Fruit fly (Drosophila melanogaster) whole organism, embryonic: ENCODE results near the gene CG12009.
A peak's percentile ranks its signal among the peaks of the same experiment; 100 is the strongest.

Experiments used
- Aef1 ChIP-seq: fragments of 200-800 bp; sonication (Bioruptor generic); IDR thresholded peaks from 3 replicates; pipeline ENCODE4 v1.3.6; 2022; ENCODE audit warnings: missing biosample characterization, missing genetic modification characterization
- B-H1 ChIP-seq: fragments of 200-800 bp; sonication (Bioruptor generic); IDR thresholded peaks from 3 replicates; pipeline ENCODE4 v1.3.6; 2022; ENCODE audit warnings: missing biosample characterization, missing genetic modification characterization
- BtbVII ChIP-seq: fragments of 200-800 bp; sonication (Bioruptor generic); optimal IDR thresholded peaks from 3 replicates; lab custom pipeline; 2017; ENCODE audit warnings: missing biosample characterization, mild to moderate bottlenecking, missing genetic modification characterization
- CG10366 ChIP-seq: fragments of 200-800 bp; sonication (Bioruptor generic); IDR thresholded peaks from 2 replicates; pipeline ENCODE4 v1.3.6; 2022; ENCODE audit warnings: missing biosample characterization, missing genetic modification characterization
- CG10979 ChIP-seq: fragments of 200-800 bp; sonication (Bioruptor generic); optimal IDR thresholded peaks from 2 replicates; lab custom pipeline; 2018; ENCODE audit warnings: missing biosample characterization, mild to moderate bottlenecking, missing genetic modification characterization, moderate library complexity
- CG11696 ChIP-seq: fragments of 200-800 bp; sonication (Bioruptor generic); IDR thresholded peaks from 2 replicates; pipeline ENCODE4 v1.3.6; 2022; ENCODE audit warnings: missing biosample characterization, missing genetic modification characterization
- CG12391 ChIP-seq: fragments of 200-800 bp; sonication (Bioruptor generic); optimal IDR thresholded peaks from 3 replicates; lab custom pipeline; 2018; ENCODE audit warnings: missing biosample characterization, mild to moderate bottlenecking, missing genetic modification characterization, moderate library complexity
- CG14667 ChIP-seq: fragments of 200-800 bp; sonication (Bioruptor generic); IDR thresholded peaks from 2 replicates; pipeline ENCODE4 v1.3.6; 2022; ENCODE audit warnings: missing biosample characterization, missing genetic modification characterization
- CG17361 ChIP-seq: fragments of 200-800 bp; sonication (Bioruptor generic); IDR thresholded peaks from 3 replicates; pipeline ENCODE4 v1.3.6; 2022; ENCODE audit warnings: missing biosample characterization, missing genetic modification characterization
- CG2116 ChIP-seq: fragments of 200-800 bp; sonication (Bioruptor generic); optimal IDR thresholded peaks from 3 replicates; lab custom pipeline; 2018; ENCODE audit warnings: missing biosample characterization, mild to moderate bottlenecking, missing genetic modification characterization
- CG2202 ChIP-seq: fragments of 200-800 bp; sonication (Bioruptor generic); optimal IDR thresholded peaks from 2 replicates; lab custom pipeline; 2018; ENCODE audit warnings: missing biosample characterization, mild to moderate bottlenecking, missing genetic modification characterization
- CG30020 ChIP-seq: fragments of 200-800 bp; optimal IDR thresholded peaks from 2 replicates; lab custom pipeline; 2019; ENCODE audit warnings: missing biosample characterization, mild to moderate bottlenecking, missing genetic modification characterization, moderate library complexity
- CG32532 ChIP-seq: fragments of 200-800 bp; sonication (Bioruptor generic); IDR thresholded peaks from 2 replicates; pipeline ENCODE4 v1.3.6; 2022; ENCODE audit warnings: missing biosample characterization, missing genetic modification characterization
- CG3281 ChIP-seq: fragments of 200-800 bp; sonication (Bioruptor generic); optimal IDR thresholded peaks from 3 replicates; lab custom pipeline; 2017; ENCODE audit warnings: missing biosample characterization, mild to moderate bottlenecking, missing genetic modification characterization
- CG3407 ChIP-seq: fragments of 200-800 bp; sonication (Bioruptor generic); optimal IDR thresholded peaks from 2 replicates; lab custom pipeline; 2018; ENCODE audit warnings: missing biosample characterization, mild to moderate bottlenecking, missing genetic modification characterization
- CG3838 ChIP-seq: fragments of 200-800 bp; sonication (Bioruptor generic); optimal IDR thresholded peaks from 3 replicates; lab custom pipeline; 2016; ENCODE audit warnings: missing biosample characterization, missing genetic modification characterization
- CG4707 ChIP-seq: fragments of 200-800 bp; sonication (Bioruptor generic); optimal IDR thresholded peaks from 2 replicates; lab custom pipeline; 2018; ENCODE audit warnings: missing biosample characterization, mild to moderate bottlenecking, missing genetic modification characterization, moderate library complexity
- CG4730 ChIP-seq: fragments of 200-800 bp; sonication (Bioruptor generic); IDR thresholded peaks from 2 replicates; pipeline ENCODE4 v1.3.6; 2022; ENCODE audit warnings: missing biosample characterization, missing genetic modification characterization
- CG4820 ChIP-seq: fragments of 200-800 bp; sonication (Bioruptor generic); optimal IDR thresholded peaks from 3 replicates; lab custom pipeline; 2016; ENCODE audit warnings: missing biosample characterization, missing genetic modification characterization
- CG7271 ChIP-seq: fragments of 200-800 bp; sonication (Bioruptor generic); optimal IDR thresholded peaks from 2 replicates; lab custom pipeline; 2018; ENCODE audit warnings: missing biosample characterization, mild to moderate bottlenecking, missing genetic modification characterization, moderate library complexity
- CTCF ChIP-seq: fragments of 200-800 bp; sonication (Bioruptor generic); optimal IDR thresholded peaks from 2 replicates; lab custom pipeline; 2017; ENCODE audit warnings: missing biosample characterization, mild to moderate bottlenecking, missing genetic modification characterization, moderate library complexity
- Deaf1 ChIP-seq: fragments of 200-800 bp; optimal IDR thresholded peaks from 3 replicates; lab custom pipeline; 2019; ENCODE audit warnings: missing biosample characterization, mild to moderate bottlenecking, missing genetic modification characterization, moderate library complexity
- ERR ChIP-seq: fragments of 200-800 bp; sonication (Bioruptor generic); optimal IDR thresholded peaks from 2 replicates; lab custom pipeline; 2016; ENCODE audit warnings: missing biosample characterization, missing genetic modification characterization
- GATAe ChIP-seq: fragments of 200-800 bp; sonication (Bioruptor generic); conservative IDR thresholded peaks from 2 replicates; pipeline ENCODE4 v1.3.6; 2022; ENCODE audit warnings: missing biosample characterization, missing genetic modification characterization
- HLH4C ChIP-seq: fragments of 200-800 bp; sonication (Bioruptor generic); IDR thresholded peaks from 3 replicates; pipeline ENCODE4 v1.3.6; 2022; ENCODE audit warnings: missing biosample characterization, missing genetic modification characterization; ENCODE audit not compliant: partially characterized antibody
- Hmr ChIP-seq: fragments of 200-800 bp; sonication (Bioruptor generic); optimal IDR thresholded peaks from 3 replicates; lab custom pipeline; 2017; ENCODE audit warnings: mild to moderate bottlenecking, missing biosample characterization, missing genetic modification reagents, missing genetic modification characterization
- Hr39 ChIP-seq: fragments of >200 bp; optimal IDR thresholded peaks from 2 replicates; lab custom pipeline; 2017
- Hsf ChIP-seq: fragments of 200-800 bp; sonication (Bioruptor generic); optimal IDR thresholded peaks from 3 replicates; lab custom pipeline; 2016; ENCODE audit warnings: missing biosample characterization, missing genetic modification characterization
- MESR4 ChIP-seq: fragments of 200-800 bp; sonication (Bioruptor generic); optimal IDR thresholded peaks from 2 replicates; lab custom pipeline; 2018; ENCODE audit warnings: missing biosample characterization, mild to moderate bottlenecking, missing genetic modification characterization, moderate library complexity
- Mes4 ChIP-seq: fragments of 200-800 bp; sonication (Bioruptor generic); optimal IDR thresholded peaks from 2 replicates; lab custom pipeline; 2016; ENCODE audit warnings: missing biosample characterization, missing genetic modification characterization
- Neu2 ChIP-seq: fragments of 200-800 bp; sonication (Bioruptor generic); optimal IDR thresholded peaks from 3 replicates; lab custom pipeline; 2016; ENCODE audit warnings: missing biosample characterization, missing genetic modification characterization, borderline replicate concordance
- Pdp1 ChIP-seq, 2 experiments: fragments of 200-800 bp; sonication (Bioruptor generic); optimal IDR thresholded peaks; 3 replicates each; lab custom pipeline; 2016; ENCODE audit warnings: missing biosample characterization in 2 of 2, missing genetic modification characterization in 2 of 2, mild to moderate bottlenecking in 1 of 2, moderate library complexity in 1 of 2
- Spps ChIP-seq: fragments of 200-800 bp; sonication (Bioruptor generic); optimal IDR thresholded peaks from 2 replicates; lab custom pipeline; 2018; ENCODE audit warnings: missing biosample characterization, mild to moderate bottlenecking, missing genetic modification characterization
- Ssrp ChIP-seq: fragments of 200-800 bp; sonication (Bioruptor generic); optimal IDR thresholded peaks from 2 replicates; lab custom pipeline; 2018; ENCODE audit warnings: missing biosample characterization, mild to moderate bottlenecking, missing genetic modification characterization, moderate library complexity
- az2 ChIP-seq: fragments of 200-800 bp; sonication (Bioruptor generic); optimal IDR thresholded peaks from 3 replicates; lab custom pipeline; 2016; ENCODE audit warnings: missing biosample characterization, missing genetic modification characterization
- bsh ChIP-seq, 2 experiments: fragments of 200-800 bp; sonication (Bioruptor generic); optimal IDR thresholded peaks; 2 replicates each; lab custom pipeline; 2017 to 2018; ENCODE audit warnings: mild to moderate bottlenecking in 2 of 2, missing biosample characterization in 2 of 2, missing genetic modification characterization in 2 of 2, moderate library complexity in 1 of 2
- chm ChIP-seq: fragments of 200-800 bp; sonication (Bioruptor generic); IDR thresholded peaks from 2 replicates; pipeline ENCODE4 v1.3.6; 2022; ENCODE audit warnings: missing biosample characterization, missing genetic modification characterization
- crp ChIP-seq, 2 experiments: fragments of 200-800 bp; sonication (Bioruptor generic); optimal IDR thresholded peaks; 2 replicates in 1 of 2; 3 replicates in 1 of 2; lab custom pipeline; 2017; ENCODE audit warnings: missing biosample characterization in 2 of 2, missing genetic modification characterization in 2 of 2, mild to moderate bottlenecking in 1 of 2, moderate library complexity in 1 of 2
- cwo ChIP-seq: fragments of 200-800 bp; sonication (Bioruptor generic); optimal IDR thresholded peaks from 3 replicates; lab custom pipeline; 2017; ENCODE audit warnings: missing biosample characterization, missing genetic modification characterization, mild to moderate bottlenecking, moderate library complexity, missing genetic modification reagents
- dm ChIP-seq: fragments of 200-800 bp; sonication (Bioruptor generic); optimal IDR thresholded peaks from 3 replicates; lab custom pipeline; 2016; ENCODE audit warnings: missing biosample characterization, missing genetic modification characterization
- gce ChIP-seq: fragments of 200-800 bp; sonication (Bioruptor generic); IDR thresholded peaks from 3 replicates; pipeline ENCODE4 v1.3.6; 2022; ENCODE audit warnings: missing biosample characterization, missing genetic modification characterization
- gem ChIP-seq: fragments of 200-800 bp; sonication (Bioruptor generic); optimal IDR thresholded peaks from 2 replicates; lab custom pipeline; 2019; ENCODE audit warnings: missing biosample characterization, mild to moderate bottlenecking, missing genetic modification characterization, moderate library complexity
- gt ChIP-seq: fragments of 200-800 bp; sonication (Bioruptor generic); IDR thresholded peaks from 2 replicates; pipeline ENCODE4 v1.3.6; 2022; ENCODE audit warnings: missing biosample characterization, missing genetic modification characterization
- nau ChIP-seq: fragments of 200-800 bp; sonication (Bioruptor generic); optimal IDR thresholded peaks from 3 replicates; lab custom pipeline; 2017; ENCODE audit warnings: missing biosample characterization, mild to moderate bottlenecking, missing genetic modification characterization, missing genetic modification reagents
- nmo ChIP-seq: fragments of 200-800 bp; sonication (Bioruptor generic); optimal IDR thresholded peaks from 2 replicates; lab custom pipeline; 2018; ENCODE audit warnings: missing biosample characterization, mild to moderate bottlenecking, missing genetic modification characterization, moderate library complexity
- pho ChIP-seq: fragments of 200-800 bp; sonication (Bioruptor generic); optimal IDR thresholded peaks from 2 replicates; lab custom pipeline; 2016; ENCODE audit warnings: missing biosample characterization, missing genetic modification characterization
- pnt ChIP-seq: fragments of 200-800 bp; sonication (Bioruptor generic); optimal IDR thresholded peaks from 3 replicates; lab custom pipeline; 2016; ENCODE audit warnings: missing biosample characterization, missing genetic modification characterization
- schlank ChIP-seq: fragments of 200-800 bp; sonication (Bioruptor generic); optimal IDR thresholded peaks from 2 replicates; lab custom pipeline; 2018; ENCODE audit warnings: missing biosample characterization, mild to moderate bottlenecking, missing genetic modification characterization
- seq ChIP-seq: fragments of 200-800 bp; sonication (Bioruptor generic); IDR thresholded peaks from 2 replicates; pipeline ENCODE4 v1.3.6; 2022; ENCODE audit warnings: missing biosample characterization, missing genetic modification characterization
- stc ChIP-seq: fragments of 200-800 bp; sonication (Bioruptor generic); IDR thresholded peaks from 2 replicates; pipeline ENCODE4 v1.3.6; 2022; ENCODE audit warnings: missing biosample characterization, missing genetic modification characterization
- ttk ChIP-seq: fragments of 200-800 bp; sonication (Bioruptor generic); IDR thresholded peaks from 2 replicates; pipeline ENCODE4 v2.1.2; 2022; ENCODE audit warnings: missing biosample characterization, missing genetic modification characterization

CG12009 gene

dm6 chr3L:3301171-3301738, 10.0 kb downstream of the CG12009 start (continued):
- TF ChIP-seq az2 (GFP tag; lab: Kevin White, UChicago) = peak; percentile 91
- TF ChIP-seq CG11696 = peak; percentile 73
- peak; percentile 95 for TF ChIP-seq stc (GFP tag; lab: Robert Waterston, UW)
- TF ChIP-seq CG2116 (GFP tag; lab: Kevin White, UChicago) = peak; percentile 68
- TF ChIP-seq Pdp1 (GFP tag; optimal IDR thresholded peaks at IDR 0.05; lab: Kevin White, UChicago) = peak; percentile 86 to 89
- peak; percentile 87 for TF ChIP-seq Ssrp (tag; lab: Kevin White, UChicago)
- peak; percentile 88 for TF ChIP-seq CG4730
- peak; percentile 75 for TF ChIP-seq CG14667 (GFP tag; lab: Robert Waterston, UW)
- peak; percentile 41; the same call in 1 of the 2 replicates for TF ChIP-seq gt (GFP tag; lab: Robert Waterston, UW)
- TF ChIP-seq B-H1 (GFP tag; lab: Robert Waterston, UW) = peak; percentile 79
- TF ChIP-seq Spps (tag; lab: Kevin White, UChicago) = peak; percentile 71
- TF ChIP-seq bsh (GFP tag; optimal IDR thresholded peaks at IDR 0.05; lab: Kevin White, UChicago) = peak in 1 of 2 experiments; percentile 94
- TF ChIP-seq CG17361 (GFP tag; lab: Robert Waterston, UW) = peak; percentile 94
- peak; percentile 87 for TF ChIP-seq pho (GFP tag; lab: Kevin White, UChicago)
- TF ChIP-seq Hr39 (lab: Kevin White, UChicago) = no peak
- TF ChIP-seq CTCF (GFP tag; lab: Kevin White, UChicago) = peak; percentile 60
- peak; percentile 93 for TF ChIP-seq nmo
- peak; percentile 92 for TF ChIP-seq CG3281
- peak; percentile 93 for TF ChIP-seq seq (GFP tag; lab: Robert Waterston, UW)
- TF ChIP-seq CG3407 (GFP tag; lab: Kevin White, UChicago) = peak; percentile 85
- TF ChIP-seq Mes4 = peak; percentile 85
- TF ChIP-seq CG3838 (GFP tag; lab: Kevin White, UChicago) = peak; percentile 84
- peak; percentile 89 for TF ChIP-seq CG32532
- TF ChIP-seq nau = peak; percentile 88
- peak; percentile 93 for TF ChIP-seq Hsf (GFP tag; lab: Kevin White, UChicago)
- TF ChIP-seq CG30020 (tag; lab: Kevin White, UChicago) = peak; percentile 52
- TF ChIP-seq CG4820 (GFP tag; lab: Kevin White, UChicago) = peak; percentile 90
- TF ChIP-seq cwo = peak; percentile 92
- peak; percentile 95 for TF ChIP-seq CG12391 (tag; lab: Kevin White, UChicago)
- TF ChIP-seq ERR (GFP tag; lab: Kevin White, UChicago) = peak; percentile 83
- TF ChIP-seq schlank (tag; lab: Kevin White, UChicago) = peak; percentile 61
- peak; percentile 89 for TF ChIP-seq Aef1 (GFP tag; lab: Robert Waterston, UW)
- peak; percentile 85 for TF ChIP-seq gce (GFP tag; lab: Robert Waterston, UW)
- TF ChIP-seq Neu2 (GFP tag; lab: Kevin White, UChicago) = no peak
- TF ChIP-seq BtbVII = peak; percentile 89
- TF ChIP-seq CG10979 (tag; lab: Kevin White, UChicago) = peak; percentile 92
- peak; percentile 90 for TF ChIP-seq chm (GFP tag; lab: Robert Waterston, UW)
- peak; percentile 92 for TF ChIP-seq CG10366 (GFP tag; lab: Robert Waterston, UW)
- peak; percentile 74 for TF ChIP-seq CG4707
- peak; percentile 62 for TF ChIP-seq CG7271
- TF ChIP-seq crp (GFP tag; optimal IDR thresholded peaks at IDR 0.05; lab: Kevin White, UChicago) = peak in 1 of 2 experiments; percentile 51
- peak; percentile 75 for TF ChIP-seq dm (GFP tag; lab: Kevin White, UChicago)
- TF ChIP-seq CG2202 (tag; lab: Kevin White, UChicago) = peak; percentile 79
- TF ChIP-seq gem (tag; lab: Kevin White, UChicago) = peak; percentile 96
- peak; percentile 96 for TF ChIP-seq GATAe (GFP tag; lab: Robert Waterston, UW)
- TF ChIP-seq Deaf1 (tag; lab: Kevin White, UChicago) = peak; percentile 77
- TF ChIP-seq pnt (GFP tag; lab: Kevin White, UChicago) = peak; percentile 88
- peak; percentile 85 for TF ChIP-seq ttk (GFP tag; lab: Robert Waterston, UW)
- peak; percentile 31 for TF ChIP-seq MESR4 (GFP tag; lab: Kevin White, UChicago)
- peak; percentile 94 for TF ChIP-seq Hmr
- no peak for TF ChIP-seq HLH4C (GFP tag; lab: Robert Waterston, UW)
